Worm (Caenorhabditis elegans) whole organism, late embryonic: ENCODE data around the gene T09A5.5.

Source experiments
- C38D4.7 ChIP-seq: fragments of 200-800 bp; sonication (Bioruptor generic); optimal IDR thresholded peaks from 2 replicates; lab custom pipeline; 2018; ENCODE audit warnings: mild to moderate bottlenecking, missing genetic modification characterization, moderate library complexity, missing compliant biosample characterization
- ceh-30 ChIP-seq: fragments of 150-350 bp; optimal IDR thresholded peaks from 2 replicates; lab custom pipeline; 2014; ENCODE audit warnings: missing biosample characterization, missing genetic modification characterization
- ceh-9 ChIP-seq: sonication (generic microtip); optimal IDR thresholded peaks from 2 replicates; lab custom pipeline; 2016; ENCODE audit warnings: mild to moderate bottlenecking, missing genetic modification characterization, inconsistent platforms, missing compliant biosample characterization
- lin-11 ChIP-seq: fragments of 200-800 bp; sonication (Bioruptor generic); optimal IDR thresholded peaks from 2 replicates; lab custom pipeline; 2018; ENCODE audit warnings: mild to moderate bottlenecking, missing genetic modification characterization, missing compliant biosample characterization
- nfya-1 ChIP-seq: sonication (generic microtip); optimal IDR thresholded peaks from 2 replicates; lab custom pipeline; 2017; ENCODE audit warnings: missing genetic modification characterization, mild to moderate bottlenecking, missing compliant biosample characterization, antibody characterized with exemption, moderate library complexity
- nhr-11 ChIP-seq: fragments of 150-350 bp; optimal IDR thresholded peaks from 2 replicates; lab custom pipeline; 2014; ENCODE audit warnings: missing biosample characterization, missing genetic modification characterization
- rnt-1 ChIP-seq: sonication (generic microtip); optimal IDR thresholded peaks from 2 replicates; lab custom pipeline; 2016; ENCODE audit warnings: missing genetic modification characterization, missing compliant biosample characterization
- sox-4 ChIP-seq: sonication (generic microtip); optimal IDR thresholded peaks from 2 replicates; lab custom pipeline; 2017; ENCODE audit warnings: mild to moderate bottlenecking, missing genetic modification characterization, inconsistent platforms, missing compliant biosample characterization
- unc-86 ChIP-seq: sonication (generic microtip); optimal IDR thresholded peaks from 2 replicates; lab custom pipeline; 2016; ENCODE audit warnings: missing genetic modification characterization, missing compliant biosample characterization

ce11 chrII:7813237-7813636 lies 40.3 kb downstream of the T09A5.5 start:
- TF ChIP-seq lin-11 (no peak), sox-4 (tag; lab: Kevin White, UChicago) (no peak), unc-86 (tag; lab: Kevin White, UChicago) (no peak), nhr-11 (tag; lab: Kevin White, UChicago) (no peak), C38D4.7 (GFP tag; lab: Kevin White, UChicago) (no peak), rnt-1 (tag; lab: Kevin White, UChicago) (no peak), nfya-1 (tag; lab: Kevin White, UChicago) (no peak), ceh-30 (tag; lab: Kevin White, UChicago) (no peak), ceh-9 (tag; lab: Kevin White, UChicago) (no peak)
